Worm (Caenorhabditis elegans) whole organism, late embryonic: ENCODE results near the gene abu-13.

Experiments
- F13H6.1 ChIP-seq: sonication (generic microtip); optimal IDR thresholded peaks from 2 replicates; lab custom pipeline; 2016; ENCODE audit warnings: missing genetic modification characterization, missing compliant biosample characterization
- ahr-1 ChIP-seq: sonication (generic microtip); optimal IDR thresholded peaks from 2 replicates; lab custom pipeline; 2016; ENCODE audit warnings: missing genetic modification characterization, missing compliant biosample characterization
- ceh-14 ChIP-seq: sonication (generic microtip); optimal IDR thresholded peaks from 2 replicates; lab custom pipeline; 2016; ENCODE audit warnings: missing genotype, missing genetic modification characterization, missing compliant biosample characterization
- fkh-6 ChIP-seq: sonication (generic microtip); optimal IDR thresholded peaks from 2 replicates; lab custom pipeline; 2016; ENCODE audit warnings: missing genetic modification characterization, missing compliant biosample characterization
- pax-1 ChIP-seq: fragments of 150-350 bp; optimal IDR thresholded peaks from 2 replicates; lab custom pipeline; 2014; ENCODE audit warnings: missing biosample characterization, missing genetic modification characterization
- unc-86 ChIP-seq: sonication (generic microtip); optimal IDR thresholded peaks from 2 replicates; lab custom pipeline; 2016; ENCODE audit warnings: missing genetic modification characterization, missing compliant biosample characterization

DNA sequence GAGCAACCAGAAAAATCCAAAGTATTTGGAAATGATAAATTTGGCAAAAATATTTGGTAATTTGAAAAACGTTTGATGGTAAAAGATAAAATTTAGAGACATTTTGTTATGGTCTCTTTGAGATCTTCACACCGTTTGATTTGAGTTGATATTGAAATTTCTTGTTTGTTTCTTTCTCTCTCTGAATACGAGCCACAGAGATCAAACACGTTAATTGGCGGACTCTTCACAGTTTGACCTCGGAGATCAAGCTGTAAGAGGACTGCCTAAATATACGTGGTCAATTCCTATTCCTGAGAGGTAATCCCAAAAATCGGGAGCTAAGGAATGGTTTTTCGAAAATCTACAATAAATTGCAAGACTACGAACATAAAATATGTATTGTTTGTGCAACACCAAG is 23.0 kb upstream of the abu-13 start:
- TF ChIP-seq unc-86 (tag; lab: Kevin White, UChicago) (no peak), F13H6.1 (no peak), pax-1 (tag; lab: Kevin White, UChicago) (no peak), ceh-14 (no peak), ahr-1 (tag; lab: Kevin White, UChicago) (no peak), fkh-6 (tag; lab: Kevin White, UChicago) (no peak)
